Worm (Caenorhabditis elegans): ENCODE results near the gene cnep-1.

Gene cnep-1

ce11 chrII:7279808-7280207 lies 30.3 kb upstream of the cnep-1 start:
- TF ChIP-seq hmg-4 (GFP tag; optimal IDR thresholded peaks at IDR 0.05), result no peak
- TF ChIP-seq tra-4 (tag; optimal IDR thresholded peaks at IDR 0.05), result no peak
- no peak for TF ChIP-seq B0310.2 (tag; optimal IDR thresholded peaks at IDR 0.05)
- no peak for TF ChIP-seq tbx-37 (GFP tag; conservative IDR thresholded peaks at IDR 0.05)
- TF ChIP-seq ets-7 (tag; optimal IDR thresholded peaks at IDR 0.05), result no peak
- TF ChIP-seq tbx-11 (GFP tag; IDR thresholded peaks at IDR 0.05), result no peak
- TF ChIP-seq scrt-1 (GFP tag; IDR thresholded peaks at IDR 0.05), result no peak
- no peak for TF ChIP-seq F13C5.2 (tag; optimal IDR thresholded peaks at IDR 0.05)
- TF ChIP-seq hnd-1 (tag; optimal IDR thresholded peaks at IDR 0.05), result no peak
- no peak for TF ChIP-seq flt-1 (GFP tag; IDR thresholded peaks at IDR 0.05)
- TF ChIP-seq ceh-36 (tag; optimal IDR thresholded peaks at IDR 0.05), result no peak
- no peak for TF ChIP-seq ceh-13 (GFP tag; optimal IDR thresholded peaks at IDR 0.05)
- TF ChIP-seq pes-1 (GFP tag; IDR thresholded peaks at IDR 0.05), result no peak
- no peak for TF ChIP-seq hmbx-1 (tag; optimal IDR thresholded peaks at IDR 0.05)
- no peak for TF ChIP-seq ama-1 (optimal IDR thresholded peaks at IDR 0.05)
- no peak for TF ChIP-seq aly-1 (tag; optimal IDR thresholded peaks at IDR 0.05)

ce11 chrII:7280584-7280983 lies 29.6 kb upstream of the cnep-1 start:
- TF ChIP-seq tra-4 (tag; optimal IDR thresholded peaks at IDR 0.05), result no peak
- TF ChIP-seq pes-1 (GFP tag; IDR thresholded peaks at IDR 0.05), result no peak
- no peak for TF ChIP-seq tbx-37 (GFP tag; conservative IDR thresholded peaks at IDR 0.05)
- TF ChIP-seq tbx-11 (GFP tag; IDR thresholded peaks at IDR 0.05), result no peak
- TF ChIP-seq ets-7 (tag; optimal IDR thresholded peaks at IDR 0.05), result no peak

ce11 chrII:7283063-7283462 lies 27.1 kb upstream of the cnep-1 start:
- TF ChIP-seq tra-4 (tag; optimal IDR thresholded peaks at IDR 0.05) (no peak), flt-1 (GFP tag; IDR thresholded peaks at IDR 0.05) (no peak), tbx-37 (GFP tag; conservative IDR thresholded peaks at IDR 0.05) (no peak), scrt-1 (GFP tag; IDR thresholded peaks at IDR 0.05) (no peak), hnd-1 (tag; optimal IDR thresholded peaks at IDR 0.05) (no peak), ceh-36 (tag; optimal IDR thresholded peaks at IDR 0.05) (no peak), pes-1 (GFP tag; IDR thresholded peaks at IDR 0.05) (no peak), ets-7 (tag; optimal IDR thresholded peaks at IDR 0.05) (no peak), sea-1 (GFP tag; conservative IDR thresholded peaks at IDR 0.05) (no peak), hmbx-1 (tag; optimal IDR thresholded peaks at IDR 0.05) (no peak), tbx-11 (GFP tag; IDR thresholded peaks at IDR 0.05) (no peak), B0310.2 (tag; optimal IDR thresholded peaks at IDR 0.05) (no peak), ceh-13 (GFP tag; optimal IDR thresholded peaks at IDR 0.05) (no peak), hmg-4 (GFP tag; optimal IDR thresholded peaks at IDR 0.05) (no peak), aly-1 (tag; optimal IDR thresholded peaks at IDR 0.05) (no peak)

- no peak for TF ChIP-seq hmbx-1 (tag; optimal IDR thresholded peaks at IDR 0.05)
- no peak for TF ChIP-seq flt-1 (GFP tag; IDR thresholded peaks at IDR 0.05)
- no peak for TF ChIP-seq ama-1 (optimal IDR thresholded peaks at IDR 0.05)
- no peak for TF ChIP-seq pes-1 (GFP tag; IDR thresholded peaks at IDR 0.05)
- TF ChIP-seq ceh-13 (GFP tag; optimal IDR thresholded peaks at IDR 0.05), result no peak
- TF ChIP-seq tbx-11 (GFP tag; IDR thresholded peaks at IDR 0.05), result no peak
- no peak for TF ChIP-seq F13C5.2 (tag; optimal IDR thresholded peaks at IDR 0.05)
- no peak for TF ChIP-seq aly-1 (tag; optimal IDR thresholded peaks at IDR 0.05)
- no peak for TF ChIP-seq hmg-4 (GFP tag; optimal IDR thresholded peaks at IDR 0.05)
- TF ChIP-seq ets-7 (tag; optimal IDR thresholded peaks at IDR 0.05), result no peak
- TF ChIP-seq tra-4 (tag; optimal IDR thresholded peaks at IDR 0.05), result no peak
- no peak for TF ChIP-seq tbx-37 (GFP tag; conservative IDR thresholded peaks at IDR 0.05)
Observed at ce11 chrII:7287140-7287539, 23.0 kb upstream of the cnep-1 start.

ce11 chrII:7287709-7288108 lies 22.4 kb upstream of the cnep-1 start:
- no peak for TF ChIP-seq ama-1 (optimal IDR thresholded peaks at IDR 0.05)
- no peak for TF ChIP-seq ceh-13 (GFP tag; optimal IDR thresholded peaks at IDR 0.05)
- TF ChIP-seq scrt-1 (GFP tag; IDR thresholded peaks at IDR 0.05), result no peak
- TF ChIP-seq tbx-11 (GFP tag; IDR thresholded peaks at IDR 0.05), result no peak
- no peak for TF ChIP-seq ets-7 (tag; optimal IDR thresholded peaks at IDR 0.05)
- TF ChIP-seq hmbx-1 (tag; optimal IDR thresholded peaks at IDR 0.05), result no peak
- TF ChIP-seq flt-1 (GFP tag; IDR thresholded peaks at IDR 0.05), result no peak
- no peak for TF ChIP-seq B0310.2 (tag; optimal IDR thresholded peaks at IDR 0.05)
- TF ChIP-seq ceh-36 (tag; optimal IDR thresholded peaks at IDR 0.05), result no peak
- no peak for TF ChIP-seq hmg-4 (GFP tag; optimal IDR thresholded peaks at IDR 0.05)
- TF ChIP-seq sea-1 (GFP tag; conservative IDR thresholded peaks at IDR 0.05), result no peak
- TF ChIP-seq F13C5.2 (tag; optimal IDR thresholded peaks at IDR 0.05), result no peak
- no peak for TF ChIP-seq tra-4 (tag; optimal IDR thresholded peaks at IDR 0.05)
- TF ChIP-seq hnd-1 (tag; optimal IDR thresholded peaks at IDR 0.05), result no peak
- no peak for TF ChIP-seq aly-1 (tag; optimal IDR thresholded peaks at IDR 0.05)
- TF ChIP-seq tbx-37 (GFP tag; conservative IDR thresholded peaks at IDR 0.05), result no peak
- no peak for TF ChIP-seq pes-1 (GFP tag; IDR thresholded peaks at IDR 0.05)

- TF ChIP-seq hnd-1 (tag; optimal IDR thresholded peaks at IDR 0.05) (no peak), hmbx-1 (tag; optimal IDR thresholded peaks at IDR 0.05) (no peak), pes-1 (GFP tag; IDR thresholded peaks at IDR 0.05) (no peak), hmg-4 (GFP tag; optimal IDR thresholded peaks at IDR 0.05) (no peak), flt-1 (GFP tag; IDR thresholded peaks at IDR 0.05) (no peak), B0310.2 (tag; optimal IDR thresholded peaks at IDR 0.05) (no peak), ceh-36 (tag; optimal IDR thresholded peaks at IDR 0.05) (no peak), tbx-37 (GFP tag; conservative IDR thresholded peaks at IDR 0.05) (no peak), tra-4 (tag; optimal IDR thresholded peaks at IDR 0.05) (no peak)
Observed at ce11 chrII:7289923-7290476, 20.1 kb upstream of the cnep-1 start, which contains the start of gene C30G12.2. TSS of gene C30G12.2 (plus strand) at chrII:7290426.

ce11 chrII:7295917-7296316 lies 14.2 kb upstream of the cnep-1 start, which contains the start of gene C30G12.6:
TSS of gene C30G12.6 (minus strand) at chrII:7296017.
- TF ChIP-seq hnd-1 (tag; optimal IDR thresholded peaks at IDR 0.05), result no peak
- no peak for TF ChIP-seq F13C5.2 (tag; optimal IDR thresholded peaks at IDR 0.05)
- TF ChIP-seq hmg-4 (GFP tag; optimal IDR thresholded peaks at IDR 0.05), result no peak
- TF ChIP-seq pes-1 (GFP tag; IDR thresholded peaks at IDR 0.05), result no peak
- TF ChIP-seq tbx-11 (GFP tag; IDR thresholded peaks at IDR 0.05), result no peak
- no peak for TF ChIP-seq ama-1 (optimal IDR thresholded peaks at IDR 0.05)
- no peak for TF ChIP-seq ceh-13 (GFP tag; optimal IDR thresholded peaks at IDR 0.05)
- no peak for TF ChIP-seq hmbx-1 (tag; optimal IDR thresholded peaks at IDR 0.05)
- TF ChIP-seq sea-1 (GFP tag; conservative IDR thresholded peaks at IDR 0.05), result no peak
- no peak for TF ChIP-seq scrt-1 (GFP tag; IDR thresholded peaks at IDR 0.05)
- no peak for TF ChIP-seq tra-4 (tag; optimal IDR thresholded peaks at IDR 0.05)
- TF ChIP-seq tbx-37 (GFP tag; conservative IDR thresholded peaks at IDR 0.05), result no peak
- no peak for TF ChIP-seq ets-7 (tag; optimal IDR thresholded peaks at IDR 0.05)
- TF ChIP-seq B0310.2 (tag; optimal IDR thresholded peaks at IDR 0.05), result no peak
- TF ChIP-seq aly-1 (tag; optimal IDR thresholded peaks at IDR 0.05), result no peak
- TF ChIP-seq ceh-36 (tag; optimal IDR thresholded peaks at IDR 0.05), result no peak
- no peak for TF ChIP-seq flt-1 (GFP tag; IDR thresholded peaks at IDR 0.05)
